Fruit fly (Drosophila melanogaster): ENCODE data around the gene Cyp28d1.

DNA sequence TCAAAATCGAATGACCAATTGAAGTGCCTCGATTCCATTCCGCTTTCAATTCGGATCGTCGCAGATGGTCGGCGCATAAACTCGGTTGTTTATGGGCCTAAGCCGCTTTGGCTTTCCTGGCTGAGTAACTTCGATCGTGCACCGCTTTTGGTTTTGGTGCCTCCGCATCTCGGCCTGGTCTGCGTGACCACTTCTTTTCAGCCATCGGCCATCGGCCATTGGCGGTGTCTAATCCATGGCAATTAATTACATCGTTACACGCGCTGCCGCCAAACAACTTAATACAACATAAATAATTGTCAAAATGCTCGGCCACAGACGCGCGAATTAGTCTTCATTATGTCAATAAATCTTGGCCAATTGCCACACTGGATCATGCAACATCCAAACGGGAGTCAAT is 50.0 kb downstream of the Cyp28d1 start:
- TF ChIP-seq psq (optimal IDR thresholded peaks at IDR 0.05) (no peak), pan (optimal IDR thresholded peaks at IDR 0.05) (no peak), CG8478 (optimal IDR thresholded peaks at IDR 0.05) (no peak), Dll (optimal IDR thresholded peaks at IDR 0.05) (no peak)

All from whole organism.